Worm (Caenorhabditis elegans) whole organism, dauer: Measurements from ENCODE around the gene ZK662.6.

ENCODE experiments used
- unc-62 ChIP-seq: sonication (generic microtip); optimal IDR thresholded peaks from 2 replicates; lab custom pipeline; 2017; ENCODE audit warnings: missing biosample characterization, missing genetic modification reagents, missing genetic modification characterization

The ZK662.6 gene

ce11 chrX:15725566-15726173, 7.2 kb downstream of the ZK662.6 start, which contains the start of gene lin-15B:
Gene lin-15B (plus strand): TSS chrX:15726123.
- TF ChIP-seq unc-62 = no peak

ce11 chrX:15730342-15730741, 11.9 kb downstream of the ZK662.6 start:
- no peak for TF ChIP-seq unc-62

ce11 chrX:15731668-15732067, 13.2 kb downstream of the ZK662.6 start, which contains the start of gene lin-15A:
Gene lin-15A (plus strand): TSS chrX:15731968.
- no peak for TF ChIP-seq unc-62

ce11 chrX:15736419-15736818, 18.0 kb downstream of the ZK662.6 start:
- no peak for TF ChIP-seq unc-62

ce11 chrX:15740526-15740925, 22.1 kb downstream of the ZK662.6 start, which contains the start of gene srg-64:
Gene srg-64 (minus strand): TSS chrX:15740626.
- TF ChIP-seq unc-62 = no peak

ce11 chrX:15741852-15742251, 23.4 kb downstream of the ZK662.6 start:
- TF ChIP-seq unc-62 = no peak

ce11 chrX:15742310-15742709, 23.9 kb downstream of the ZK662.6 start, which contains the start of gene nhr-255:
Gene nhr-255 (plus strand): TSS chrX:15742610.
- TF ChIP-seq unc-62 = no peak

ce11 chrX:15746705-15747104, 28.3 kb downstream of the ZK662.6 start, which contains the start of gene srxa-9:
Gene srxa-9 (plus strand): TSS chrX:15747005.
- TF ChIP-seq unc-62 = no peak

ce11 chrX:15747814-15748213, 29.4 kb downstream of the ZK662.6 start:
- no peak for TF ChIP-seq unc-62

- TF ChIP-seq unc-62 = no peak
These were observed 32.8 kb downstream of the ZK662.6 start for ce11 chrX:15751245-15751644.

ce11 chrX:15757169-15757568, 38.7 kb downstream of the ZK662.6 start, which contains the start of gene wrt-4:
Gene wrt-4 (minus strand): TSS chrX:15757269.
- TF ChIP-seq unc-62 = no peak

- TF ChIP-seq unc-62 = no peak
These were observed 40.8 kb downstream of the ZK662.6 start for ce11 chrX:15759222-15759621.

- TF ChIP-seq unc-62 = no peak
These were observed 47.7 kb downstream of the ZK662.6 start, which contains the start of gene bus-17 for ce11 chrX:15766147-15766546. Gene bus-17 (minus strand): TSS chrX:15766354.

- TF ChIP-seq unc-62 = no peak
These were observed 48.4 kb downstream of the ZK662.6 start for ce11 chrX:15766861-15767260.

ce11 chrX:15768532-15768931, 50.1 kb downstream of the ZK662.6 start:
- TF ChIP-seq unc-62 = no peak
